Worm (Caenorhabditis elegans): ENCODE data around the gene fbxa-182.

- TF ChIP-seq peb-1 (tag; optimal IDR thresholded peaks at IDR 0.05) (no peak), ztf-4 (tag; optimal IDR thresholded peaks at IDR 0.05) (no peak), snpc-4 (tag; optimal IDR thresholded peaks at IDR 0.05) (no peak), ama-1 (optimal IDR thresholded peaks at IDR 0.05) (no peak), elt-1 (tag; optimal IDR thresholded peaks at IDR 0.05) (no peak), lin-39 (tag; optimal IDR thresholded peaks at IDR 0.05) (no peak), elt-3 (tag; optimal IDR thresholded peaks at IDR 0.05) (no peak), lin-13 (GFP tag; optimal IDR thresholded peaks at IDR 0.05) (no peak), nhr-6 (tag; optimal IDR thresholded peaks at IDR 0.05) (no peak), mdl-1 (tag; optimal IDR thresholded peaks at IDR 0.05) (no peak)
Observed at ce11 chrII:2438180-2438579, 25.6 kb upstream of the fbxa-182 start.

Data from whole organism, L2 larva.